Worm (Caenorhabditis elegans): ENCODE measurements around the gene srd-19.
A peak's percentile ranks its signal among the peaks of the same experiment; 100 is the strongest.

Gene srd-19

DNA sequence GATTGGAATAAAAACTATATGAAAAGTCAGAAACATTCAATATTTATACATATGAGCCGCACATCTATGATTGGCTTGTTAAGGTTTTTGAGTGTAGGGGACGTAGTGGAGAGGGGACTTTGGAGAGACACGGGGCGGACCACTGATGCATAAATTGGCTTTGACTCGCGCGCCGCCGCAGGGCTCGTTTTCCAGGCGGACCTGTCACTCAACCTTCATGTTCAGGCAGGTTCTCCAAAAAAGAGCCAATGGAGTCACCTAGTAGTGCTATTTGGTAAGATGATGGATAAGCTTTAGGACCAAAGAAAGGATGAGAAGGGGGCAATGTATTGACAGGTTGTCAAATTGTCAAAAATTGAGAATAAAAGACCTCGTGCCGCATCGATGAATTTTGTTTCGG is 33.6 kb downstream of the srd-19 start:
- TF ChIP-seq F37B4.10 (GFP tag; IDR thresholded peaks at IDR 0.05) (no peak), pbrm-1 (GFP tag; IDR thresholded peaks at IDR 0.05) (0 out of 2 replicates have a peak, but pooled peaks have one; percentile 29), somi-1 (GFP tag; optimal IDR thresholded peaks at IDR 0.05) (no peak)

- peak; percentile 91 for TF ChIP-seq zfh-2 (GFP tag; conservative IDR thresholded peaks at IDR 0.05)
- TF ChIP-seq Y53F4B.3 (GFP tag; IDR thresholded peaks at IDR 0.05), result no peak
- TF ChIP-seq K12H6.12 (tag; optimal IDR thresholded peaks at IDR 0.05), result peak; percentile 26
- peak; percentile 16; the same call in 1 of the 2 replicates for TF ChIP-seq egrh-3 (GFP tag; IDR thresholded peaks at IDR 0.05)
- no peak for TF ChIP-seq unc-130 (GFP tag; optimal IDR thresholded peaks at IDR 0.05)
- TF ChIP-seq egl-44 (GFP tag; IDR thresholded peaks at IDR 0.05), result no peak
- TF ChIP-seq K11D2.4 (GFP tag; IDR thresholded peaks at IDR 0.05), result 0 out of 2 replicates have a peak, but pooled peaks have one; percentile 13
- TF ChIP-seq B0035.1 (tag; optimal IDR thresholded peaks at IDR 0.05), result no peak
- peak; percentile 55 for TF ChIP-seq dox-1 (GFP tag; IDR thresholded peaks at IDR 0.05)
- TF ChIP-seq nfyb-1 (GFP tag; IDR thresholded peaks at IDR 0.05), result 0 out of 2 replicates have a peak, but pooled peaks have one; percentile 27
- peak; percentile 8 for TF ChIP-seq ztf-26 (tag; optimal IDR thresholded peaks at IDR 0.05)
- no peak for TF ChIP-seq ceh-79 (tag; optimal IDR thresholded peaks at IDR 0.05)
- peak; percentile 3 for TF ChIP-seq chd-7 (tag; optimal IDR thresholded peaks at IDR 0.05)
- TF ChIP-seq madf-8 (GFP tag; conservative IDR thresholded peaks at IDR 0.05), result no peak
- peak; percentile 53 for TF ChIP-seq somi-1 (GFP tag; optimal IDR thresholded peaks at IDR 0.05)
- no peak for TF ChIP-seq nhr-27 (tag; optimal IDR thresholded peaks at IDR 0.05)
Measured at ce11 chrV:13393333-13393803, 35.2 kb downstream of the srd-19 start.

DNA sequence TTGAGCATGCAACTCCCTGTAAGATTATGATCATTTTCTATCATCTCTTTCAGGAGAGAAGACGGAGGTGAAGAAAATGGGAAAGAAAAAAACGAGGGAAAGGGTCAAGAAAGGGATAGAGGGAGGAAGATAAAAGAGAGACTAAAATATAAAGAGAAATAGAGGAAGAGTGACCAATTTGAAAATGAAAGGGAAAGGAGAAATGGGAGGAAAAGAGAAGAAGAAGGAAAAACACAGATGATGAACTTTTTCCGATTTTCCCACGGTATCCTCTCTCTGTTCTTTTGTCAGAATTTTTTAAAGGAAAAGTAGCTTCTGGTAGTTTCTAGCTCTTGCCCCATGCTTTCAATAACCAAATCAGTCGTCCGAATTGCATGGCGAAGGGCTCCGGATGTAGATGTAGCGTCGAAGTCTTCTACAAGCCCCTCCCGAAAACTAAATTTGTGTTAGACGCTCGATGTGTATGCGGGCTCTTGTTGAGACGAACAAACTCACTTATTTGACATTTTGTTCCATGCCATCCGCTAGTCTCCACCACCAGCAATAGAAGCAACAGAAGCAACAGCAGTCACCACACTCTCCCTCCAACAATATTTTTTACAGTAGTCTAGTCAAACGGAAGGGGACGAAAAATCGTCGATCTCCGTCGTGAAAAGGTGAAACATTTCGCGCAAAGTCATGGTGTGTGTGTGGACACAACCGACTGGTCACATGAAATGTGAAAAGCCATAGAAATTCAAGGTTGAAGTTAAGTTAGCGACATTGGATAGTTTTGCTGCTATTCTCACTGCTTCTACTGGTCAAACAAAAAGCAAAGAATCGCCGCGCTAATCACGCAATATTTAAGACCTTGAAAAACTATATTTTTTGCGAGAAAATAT is 36.9 kb downstream of the srd-19 start, which contains the start of gene somi-1:
Gene somi-1, minus strand, starts transcription at position 18 of the 881 bp plus-strand sequence.
- TF ChIP-seq somi-1 (GFP tag; optimal IDR thresholded peaks at IDR 0.05) (peak; percentile 64), rpc-1 (optimal IDR thresholded peaks at IDR 0.05) (no peak), rpc-1 (tag; optimal IDR thresholded peaks at IDR 0.05) (no peak), ztf-25 (GFP tag; IDR thresholded peaks at IDR 0.05) (0 out of 2 replicates have a peak, but pooled peaks have one; percentile 43), attf-3 (GFP tag; conservative IDR thresholded peaks at IDR 0.05) (no peak)

ce11 chrV:13390936-13391335 is 37.6 kb downstream of the srd-19 start:
- TF ChIP-seq lin-40 (tag; optimal IDR thresholded peaks at IDR 0.05), result no peak
- no peak for TF ChIP-seq F33H1.4 (GFP tag; IDR thresholded peaks at IDR 0.05)
- TF ChIP-seq mxl-1 (tag; optimal IDR thresholded peaks at IDR 0.05), result no peak
- no peak for TF ChIP-seq lin-54 (GFP tag; optimal IDR thresholded peaks at IDR 0.05)
- TF ChIP-seq T07F8.4 (tag; optimal IDR thresholded peaks at IDR 0.05), result no peak
- TF ChIP-seq ceh-100 (GFP tag; IDR thresholded peaks at IDR 0.05), result no peak
- no peak for TF ChIP-seq snpc-3.4 (tag; optimal IDR thresholded peaks at IDR 0.05)
- TF ChIP-seq dpl-1 (GFP tag; optimal IDR thresholded peaks at IDR 0.05), result no peak
- no peak for TF ChIP-seq ztf-22 (GFP tag; optimal IDR thresholded peaks at IDR 0.05)
- TF ChIP-seq ccch-3 (GFP tag; optimal IDR thresholded peaks at IDR 0.05), result no peak

Measured in whole organism, young adult.